Fruit fly (Drosophila melanogaster): Measurements from ENCODE around the gene muc.

The muc gene

DNA sequence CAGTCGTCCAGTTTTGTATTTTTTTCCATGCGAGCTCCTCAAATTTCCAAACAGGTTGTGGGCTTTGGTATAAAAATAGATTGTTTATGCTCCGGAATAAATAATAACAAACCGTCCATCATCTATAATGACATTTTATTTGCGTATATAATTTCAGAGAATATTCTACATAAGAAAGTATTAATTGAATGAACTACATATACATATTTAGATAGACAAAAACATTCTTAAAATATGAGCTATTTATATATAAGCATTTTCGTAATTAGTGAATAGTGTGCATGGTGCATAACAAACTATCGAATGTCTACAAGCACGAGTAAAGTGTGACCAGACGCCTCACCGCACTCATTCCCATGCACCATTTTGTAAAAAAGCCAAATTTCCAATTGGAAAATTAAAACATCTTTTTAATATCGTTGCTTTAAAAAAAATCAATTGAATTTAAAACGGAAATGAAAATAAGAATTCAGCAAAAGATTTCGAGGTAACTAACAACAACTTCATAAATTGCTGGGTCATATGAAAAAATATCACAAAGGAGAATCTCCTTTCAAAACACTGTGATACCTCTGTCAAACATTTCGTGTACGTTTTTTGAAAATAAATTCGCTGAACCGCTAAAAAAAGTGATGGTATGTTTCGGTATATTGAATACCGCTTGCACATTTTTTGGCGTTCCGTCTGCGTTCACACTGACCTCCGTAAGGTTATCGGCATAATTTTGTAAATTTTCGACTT is at the start of gene muc:
Gene muc, plus strand, starts transcription at position 541 of the 741 bp plus-strand sequence.
- TF ChIP-seq Ets97D (GFP tag; optimal IDR thresholded peaks at IDR 0.05) (peak; percentile 62), Dll (GFP tag; IDR thresholded peaks at IDR 0.05; ENCODE audit: partially characterized antibody) (peak; percentile 75), Rx (GFP tag; IDR thresholded peaks at IDR 0.05) (no peak), CG8281 (tag; optimal IDR thresholded peaks at IDR 0.05) (no peak), tin (GFP tag; optimal IDR thresholded peaks at IDR 0.05) (peak; percentile 49), dimm (GFP tag; IDR thresholded peaks at IDR 0.05) (no peak), slbo (GFP tag; IDR thresholded peaks at IDR 0.05) (peak; percentile 60; the same call in 1 of the 2 replicates), zf30C (GFP tag; optimal IDR thresholded peaks at IDR 0.05) (no peak), Deaf1 (tag; optimal IDR thresholded peaks at IDR 0.05) (no peak), NC2β (GFP tag; optimal IDR thresholded peaks at IDR 0.05) (peak; percentile 21), CG14860 (GFP tag; IDR thresholded peaks at IDR 0.05; ENCODE audit: partially characterized antibody) (peak; percentile 40; the same call in 2 of the 3 replicates), wek (GFP tag; optimal IDR thresholded peaks at IDR 0.05) (no peak), pum (GFP tag; optimal IDR thresholded peaks at IDR 0.05) (peak; percentile 11), CG11456 (GFP tag; IDR thresholded peaks at IDR 0.05) (peak; percentile 63; the same call in 1 of the 3 replicates), CG18476 (GFP tag; optimal IDR thresholded peaks at IDR 0.05) (no peak), nmo (GFP tag; optimal IDR thresholded peaks at IDR 0.05) (peak; percentile 65), MBD-R2 (GFP tag; IDR thresholded peaks at IDR 0.05) (no peak; the same call in 1 of the 2 replicates), gro (GFP tag; optimal IDR thresholded peaks at IDR 0.05) (no peak), Aef1 (GFP tag; IDR thresholded peaks at IDR 0.05) (no peak), Sry-β (GFP tag; optimal IDR thresholded peaks at IDR 0.05) (peak; percentile 53), D (optimal IDR thresholded peaks at IDR 0.05) (no peak), D (GFP tag; optimal IDR thresholded peaks at IDR 0.05) (no peak), fu2 (GFP tag; optimal IDR thresholded peaks at IDR 0.05) (peak; percentile 20), CG9215 (GFP tag; IDR thresholded peaks at IDR 0.05) (0 out of 2 replicates have a peak, but pooled peaks have one; percentile 24), dmrt11E (tag; optimal IDR thresholded peaks at IDR 0.05) (peak; percentile 40), onecut (GFP tag; IDR thresholded peaks at IDR 0.05) (no peak), CG31441 (GFP tag; IDR thresholded peaks at IDR 0.05) (peak; percentile 52), tna (GFP tag; IDR thresholded peaks at IDR 0.05; ENCODE audit: partially characterized antibody) (no peak), CG1603 (tag; optimal IDR thresholded peaks at IDR 0.05) (peak; percentile 70), pho (GFP tag; optimal IDR thresholded peaks at IDR 0.05) (peak; percentile 51), CG7987 (GFP tag; optimal IDR thresholded peaks at IDR 0.05) (no peak), CG10366 (GFP tag; IDR thresholded peaks at IDR 0.05) (peak; percentile 29; the same call in 1 of the 2 replicates), Hsf (GFP tag; optimal IDR thresholded peaks at IDR 0.05) (peak; percentile 2), ranshi (GFP tag; IDR thresholded peaks at IDR 0.05) (peak; percentile 24; the same call in 1 of the 2 replicates), CG12391 (tag; optimal IDR thresholded peaks at IDR 0.05) (peak; percentile 68), CG8765 (GFP tag; IDR thresholded peaks at IDR 0.05) (no peak), Elba2 (GFP tag; optimal IDR thresholded peaks at IDR 0.05) (peak; percentile 92), CG12071 (GFP tag; optimal IDR thresholded peaks at IDR 0.05) (no peak), dmrt99B (tag; optimal IDR thresholded peaks at IDR 0.05) (peak; percentile 31), Sry-δ (GFP tag; optimal IDR thresholded peaks at IDR 0.05) (peak; percentile 70), ara (GFP tag; IDR thresholded peaks at IDR 0.05) (no peak), CHES-1-like (GFP tag; optimal IDR thresholded peaks at IDR 0.05) (no peak), Lhr (GFP tag; optimal IDR thresholded peaks at IDR 0.05) (peak; percentile 90), lab (GFP tag; optimal IDR thresholded peaks at IDR 0.05) (no peak), CG6254 (GFP tag; optimal IDR thresholded peaks at IDR 0.05) (no peak), slp2 (GFP tag; optimal IDR thresholded peaks at IDR 0.05) (no peak), CG18262 (tag; optimal IDR thresholded peaks at IDR 0.05) (peak; percentile 29), slou (GFP tag; optimal IDR thresholded peaks at IDR 0.05) (peak; percentile 41), fru (optimal IDR thresholded peaks at IDR 0.05) (no peak), rib (GFP tag; IDR thresholded peaks at IDR 0.05) (no peak)

Measured in whole organism, embryonic.